Fruit fly (Drosophila melanogaster): ENCODE data around the gene Arts.

Arts gene

dm6 chr3L:16640509-16641068, 37.9 kb downstream of the Arts start (continued):
- TF ChIP-seq pfk (GFP tag; optimal IDR thresholded peaks at IDR 0.05) (no peak), CG6791 (GFP tag; IDR thresholded peaks at IDR 0.05; ENCODE audit: partially characterized antibody) (no peak), dan (GFP tag; IDR thresholded peaks at IDR 0.05) (no peak), Ptx1 (GFP tag; IDR thresholded peaks at IDR 0.05) (no peak), Hr78 (GFP tag; optimal IDR thresholded peaks at IDR 0.05) (peak in 1 of 2 experiments; percentile 45), CG11723 (GFP tag; optimal IDR thresholded peaks at IDR 0.05) (no peak), Max (GFP tag; optimal IDR thresholded peaks at IDR 0.05) (peak; percentile 16), unpg (GFP tag; optimal IDR thresholded peaks at IDR 0.05) (peak; percentile 41), Chrac-16 (GFP tag; optimal IDR thresholded peaks at IDR 0.05) (no peak), nerfin-1 (tag; optimal IDR thresholded peaks at IDR 0.05) (peak; percentile 63), Dad (GFP tag; optimal IDR thresholded peaks at IDR 0.05) (no peak), CG32772 (GFP tag; IDR thresholded peaks at IDR 0.05) (no peak), CG33557 (GFP tag; optimal IDR thresholded peaks at IDR 0.05) (peak; percentile 51), CG3995 (GFP tag; optimal IDR thresholded peaks at IDR 0.05) (no peak), CG31365 (tag; optimal IDR thresholded peaks at IDR 0.05) (no peak), tap (tag; optimal IDR thresholded peaks at IDR 0.05) (peak; percentile 0), C15 (GFP tag; IDR thresholded peaks at IDR 0.05) (no peak), Dref (GFP tag; IDR thresholded peaks at IDR 0.05) (no peak), CG1792 (GFP tag; optimal IDR thresholded peaks at IDR 0.05) (no peak), CG9876 (GFP tag; optimal IDR thresholded peaks at IDR 0.05) (no peak), crc (GFP tag; optimal IDR thresholded peaks at IDR 0.05) (no peak), amos (GFP tag; IDR thresholded peaks at IDR 0.05; ENCODE audit: partially characterized antibody) (no peak), lov (optimal IDR thresholded peaks at IDR 0.05) (no peak), lov (GFP tag; IDR thresholded peaks at IDR 0.05) (no peak; the same call in 2 of the 3 replicates), Pdp1 (GFP tag; optimal IDR thresholded peaks at IDR 0.05) (no peak), Sin3A (optimal IDR thresholded peaks at IDR 0.05) (no peak), odd (GFP tag; optimal IDR thresholded peaks at IDR 0.05) (peak; percentile 32), gt (GFP tag; IDR thresholded peaks at IDR 0.05) (no peak), knrl (GFP tag; IDR thresholded peaks at IDR 0.05; ENCODE audit: partially characterized antibody) (no peak), dmrt99B (tag; optimal IDR thresholded peaks at IDR 0.05) (peak; percentile 37), CG4617 (GFP tag; optimal IDR thresholded peaks at IDR 0.05; ENCODE audit: borderline replicate concordance) (no peak), Doc3 (GFP tag; IDR thresholded peaks at IDR 0.05; ENCODE audit: partially characterized antibody) (no peak), nau (GFP tag; optimal IDR thresholded peaks at IDR 0.05) (peak; percentile 46), CG31224 (GFP tag; IDR thresholded peaks at IDR 0.05) (no peak), da (GFP tag; optimal IDR thresholded peaks at IDR 0.05) (no peak), fru (optimal IDR thresholded peaks at IDR 0.05) (no peak), CG18599 (GFP tag; optimal IDR thresholded peaks at IDR 0.05) (no peak), CG13287 (GFP tag; IDR thresholded peaks at IDR 0.05; ENCODE audit: partially characterized antibody) (no peak), jigr1 (GFP tag; IDR thresholded peaks at IDR 0.05) (no peak), Sox102F (GFP tag; optimal IDR thresholded peaks at IDR 0.05) (peak; percentile 28), hb (GFP tag; IDR thresholded peaks at IDR 0.05; ENCODE audit: partially characterized antibody) (no peak), BEAF-32 (GFP tag; optimal IDR thresholded peaks at IDR 0.05) (no peak), lmd (GFP tag; IDR thresholded peaks at IDR 0.05) (no peak), phol (tag; optimal IDR thresholded peaks at IDR 0.05) (peak; percentile 33), CG9727 (GFP tag; optimal IDR thresholded peaks at IDR 0.05) (peak; percentile 79), chinmo (GFP tag; IDR thresholded peaks at IDR 0.05; ENCODE audit: partially characterized antibody) (no peak), tin (GFP tag; optimal IDR thresholded peaks at IDR 0.05) (no peak), Spps (tag; optimal IDR thresholded peaks at IDR 0.05) (peak; percentile 56), Trl (optimal IDR thresholded peaks at IDR 0.05) (no peak), Trl (GFP tag; optimal IDR thresholded peaks at IDR 0.05) (no peak), Dbx (GFP tag; IDR thresholded peaks at IDR 0.05) (no peak)

Data from whole organism, embryonic.